ENCODE assay signal across 2 fruit fly cellular contexts in the genomic region with DNA sequence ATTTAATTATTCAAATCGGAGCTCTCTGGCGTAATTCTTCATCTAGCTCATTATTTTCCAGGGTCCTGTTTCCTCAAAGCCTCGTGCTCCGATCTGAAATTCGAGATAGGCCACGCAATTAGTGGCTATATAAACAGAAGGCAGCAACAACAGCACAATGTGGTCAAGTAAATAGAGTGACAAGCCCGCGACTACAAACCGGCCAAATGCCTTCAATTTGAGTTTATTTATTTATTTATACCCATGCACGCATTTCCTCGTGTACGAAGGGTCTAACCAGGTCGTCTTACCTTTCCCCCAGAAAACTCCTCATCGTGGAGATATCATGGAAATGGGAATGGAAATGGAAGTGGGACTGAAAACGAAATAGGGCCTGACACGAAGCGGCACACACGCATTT.
A peak's percentile ranks its signal among the peaks of the same experiment; 100 is the strongest.
TF ChIP-seq lines count a peak whose summit lies in the region.

No protein-coding gene starts in this region.

- no peak for TF ChIP-seq CTCF in whole organism, embryonic (GFP tag; optimal IDR thresholded peaks at IDR 0.05; lab: Kevin White, UChicago)

TF ChIP-seq in whole organism, embryonic, 481 proteins besides CTCF, POLR2A, EP300 and RAD21 (continues in another document):
- TF ChIP-seq HHEX (GFP tag; optimal IDR thresholded peaks at IDR 0.05; lab: Kevin White, UChicago) (no peak), pfk (GFP tag; optimal IDR thresholded peaks at IDR 0.05; lab: Kevin White, UChicago) (no peak), CG14860 (GFP tag; IDR thresholded peaks at IDR 0.05; lab: Robert Waterston, UW; ENCODE audit: partially characterized antibody) (no peak), croc (GFP tag; conservative IDR thresholded peaks at IDR 0.05; lab: Robert Waterston, UW) (no peak), Atf-2 (GFP tag; optimal IDR thresholded peaks at IDR 0.05; lab: Kevin White, UChicago) (no peak), H15 (GFP tag; IDR thresholded peaks at IDR 0.05; lab: Robert Waterston, UW) (no peak), cg (GFP tag; optimal IDR thresholded peaks at IDR 0.05; lab: Kevin White, UChicago) (no peak), en (GFP tag; optimal IDR thresholded peaks at IDR 0.05; lab: Kevin White, UChicago) (no peak), slp2 (GFP tag; optimal IDR thresholded peaks at IDR 0.05; lab: Kevin White, UChicago) (no peak), CG3065 (GFP tag; optimal IDR thresholded peaks at IDR 0.05; lab: Kevin White, UChicago) (no peak), CG31224 (GFP tag; IDR thresholded peaks at IDR 0.05; lab: Robert Waterston, UW) (no peak), danr (GFP tag; IDR thresholded peaks at IDR 0.05; lab: Robert Waterston, UW) (no peak), CG17361 (GFP tag; IDR thresholded peaks at IDR 0.05; lab: Robert Waterston, UW) (no peak), CG6272 (GFP tag; IDR thresholded peaks at IDR 0.05; lab: Robert Waterston, UW) (no peak), lab (GFP tag; optimal IDR thresholded peaks at IDR 0.05; lab: Kevin White, UChicago) (peak; percentile 6), Dad (GFP tag; optimal IDR thresholded peaks at IDR 0.05; lab: Kevin White, UChicago) (no peak), Hr39 (optimal IDR thresholded peaks at IDR 0.05; lab: Kevin White, UChicago) (no peak), pho (GFP tag; optimal IDR thresholded peaks at IDR 0.05; lab: Kevin White, UChicago) (no peak), luna (GFP tag; optimal IDR thresholded peaks at IDR 0.05; lab: Kevin White, UChicago) (no peak), vvl (GFP tag; IDR thresholded peaks at IDR 0.05; lab: Robert Waterston, UW) (no peak), CG8388 (GFP tag; optimal IDR thresholded peaks at IDR 0.05; lab: Kevin White, UChicago) (no peak), CG14710 (tag; optimal IDR thresholded peaks at IDR 0.05; lab: Kevin White, UChicago) (no peak), prd (optimal IDR thresholded peaks at IDR 0.05; lab: Kevin White, UChicago) (no peak), prd (GFP tag; IDR thresholded peaks at IDR 0.05; lab: Robert Waterston, UW) (no peak), p53 (GFP tag; optimal IDR thresholded peaks at IDR 0.05; lab: Kevin White, UChicago) (no peak), ERR (GFP tag; optimal IDR thresholded peaks at IDR 0.05; lab: Kevin White, UChicago) (no peak), zen2 (GFP tag; IDR thresholded peaks at IDR 0.05; lab: Robert Waterston, UW; ENCODE audit: partially characterized antibody) (no peak), CG8944 (GFP tag; optimal IDR thresholded peaks at IDR 0.05; lab: Kevin White, UChicago) (no peak), Neu2 (GFP tag; optimal IDR thresholded peaks at IDR 0.05; lab: Kevin White, UChicago; ENCODE audit: borderline replicate concordance) (no peak), HLH3B (GFP tag; IDR thresholded peaks at IDR 0.05; lab: Robert Waterston, UW) (no peak), pros (GFP tag; optimal IDR thresholded peaks at IDR 0.05; lab: Kevin White, UChicago) (no peak), Rfx (GFP tag; IDR thresholded peaks at IDR 0.05; lab: Robert Waterston, UW) (no peak), nmo (GFP tag; optimal IDR thresholded peaks at IDR 0.05; lab: Kevin White, UChicago) (no peak), dm (GFP tag; optimal IDR thresholded peaks at IDR 0.05; lab: Kevin White, UChicago) (peak; percentile 14), gcm2 (GFP tag; optimal IDR thresholded peaks at IDR 0.05; lab: Kevin White, UChicago) (no peak), slou (GFP tag; optimal IDR thresholded peaks at IDR 0.05; lab: Kevin White, UChicago) (no peak), Chrac-16 (GFP tag; optimal IDR thresholded peaks at IDR 0.05; lab: Kevin White, UChicago) (no peak), grn (GFP tag; optimal IDR thresholded peaks at IDR 0.05; lab: Kevin White, UChicago) (peak; percentile 21), run (tag; optimal IDR thresholded peaks at IDR 0.05; lab: Kevin White, UChicago) (no peak), CG6254 (GFP tag; optimal IDR thresholded peaks at IDR 0.05; lab: Kevin White, UChicago) (peak; percentile 36), CG15269 (tag; optimal IDR thresholded peaks at IDR 0.05; lab: Kevin White, UChicago) (no peak), MTF-1 (GFP tag; optimal IDR thresholded peaks at IDR 0.05; lab: Kevin White, UChicago; ENCODE audit: borderline replicate concordance) (no peak), TFAM (GFP tag; optimal IDR thresholded peaks at IDR 0.05; lab: Kevin White, UChicago) (no peak), CG7987 (GFP tag; optimal IDR thresholded peaks at IDR 0.05; lab: Kevin White, UChicago) (no peak), Dp (GFP tag; optimal IDR thresholded peaks at IDR 0.05; lab: Kevin White, UChicago) (no peak), Adf1 (GFP tag; IDR thresholded peaks at IDR 0.05; lab: Robert Waterston, UW) (no peak)

TF ChIP-seq in whole organism, prepupa, 60 proteins besides CTCF, POLR2A, EP300 and RAD21:
- TF ChIP-seq fkh (GFP tag; optimal IDR thresholded peaks at IDR 0.05; lab: Kevin White, UChicago), result peak; percentile 74
- TF ChIP-seq CG9139 (GFP tag; optimal IDR thresholded peaks at IDR 0.05; lab: Kevin White, UChicago), result no peak
- TF ChIP-seq ss (GFP tag; optimal IDR thresholded peaks at IDR 0.05; lab: Kevin White, UChicago), result peak in 1 of 2 experiments; percentile 85
